Fruit fly (Drosophila melanogaster) whole organism, embryonic: ENCODE measurements around the gene jim.

Source experiments
- Aef1 ChIP-seq: fragments of 200-800 bp; sonication (Bioruptor generic); IDR thresholded peaks from 3 replicates; pipeline ENCODE4 v1.3.6; 2022; ENCODE audit warnings: missing biosample characterization, missing genetic modification characterization
- CG11398 ChIP-seq: fragments of 200-800 bp; sonication (Bioruptor generic); optimal IDR thresholded peaks from 2 replicates; lab custom pipeline; 2016; ENCODE audit warnings: missing biosample characterization, missing genetic modification characterization
- Dll ChIP-seq: fragments of 200-800 bp; sonication (Bioruptor generic); IDR thresholded peaks from 4 replicates; pipeline ENCODE4 v1.3.6; 2022; ENCODE audit warnings: missing biosample characterization, missing genetic modification characterization; ENCODE audit not compliant: partially characterized antibody
- ash1 ChIP-seq: fragments of 200-800 bp; sonication (Bioruptor generic); optimal IDR thresholded peaks from 2 replicates; lab custom pipeline; 2018; ENCODE audit warnings: missing biosample characterization, mild to moderate bottlenecking, missing genetic modification characterization
- croc ChIP-seq: fragments of 200-800 bp; sonication (Bioruptor generic); conservative IDR thresholded peaks from 3 replicates; pipeline ENCODE4 v1.3.6; 2022; ENCODE audit warnings: missing biosample characterization, missing genetic modification characterization
- hth ChIP-seq: fragments of >200 bp; optimal IDR thresholded peaks from 2 replicates; lab custom pipeline; 2017; ENCODE audit warnings: inconsistent platforms

DNA sequence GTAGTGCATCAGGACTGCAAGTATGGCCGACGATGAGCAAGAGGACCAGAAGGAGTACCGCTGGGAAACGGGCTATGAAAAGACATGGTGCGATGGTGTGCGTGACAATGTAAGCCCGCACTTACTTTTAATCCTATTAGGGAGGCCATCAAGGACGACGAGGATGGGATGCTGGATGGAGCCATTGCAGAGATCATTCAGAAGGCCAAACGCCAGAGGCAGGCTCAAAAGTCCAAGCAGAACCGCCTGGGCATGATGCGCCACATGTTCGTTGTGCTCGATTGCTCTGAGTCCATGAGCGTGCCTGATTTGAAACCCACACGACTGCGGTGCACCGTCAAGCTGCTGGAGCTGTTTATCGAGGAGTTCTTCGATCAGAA, 44.3 kb upstream of the jim start:
- TF ChIP-seq Aef1 (GFP tag; lab: Robert Waterston, UW) (no peak), hth (lab: Kevin White, UChicago) (no peak), croc (no peak), Dll (no peak), CG11398 (GFP tag; lab: Kevin White, UChicago) (no peak), ash1 (GFP tag; lab: Kevin White, UChicago) (no peak)
